Fruit fly (Drosophila melanogaster): ENCODE measurements around the gene wb.

Gene wb

dm6 chr2L:14351441-14352127 lies 88.8 kb downstream of the wb start, which contains the start of gene CG43052:
Gene CG43052, plus strand, starts transcription at chr2L:14352077.
- TF ChIP-seq D1 (tag; optimal IDR thresholded peaks at IDR 0.05) (no peak), Pif1B (GFP tag; optimal IDR thresholded peaks at IDR 0.05) (no peak), CG8301 (tag; optimal IDR thresholded peaks at IDR 0.05) (no peak), gl (tag; optimal IDR thresholded peaks at IDR 0.05) (no peak), rn (GFP tag; IDR thresholded peaks at IDR 0.05) (no peak), CG8159 (tag; optimal IDR thresholded peaks at IDR 0.05) (no peak), CG32121 (GFP tag; IDR thresholded peaks at IDR 0.05) (no peak), CG4496 (GFP tag; IDR thresholded peaks at IDR 0.05) (no peak), EcR (GFP tag; optimal IDR thresholded peaks at IDR 0.05) (no peak), Pif1A (GFP tag; optimal IDR thresholded peaks at IDR 0.05) (no peak), CG17806 (tag; optimal IDR thresholded peaks at IDR 0.05) (no peak), CG15710 (tag; optimal IDR thresholded peaks at IDR 0.05) (no peak), CG34367 (tag; optimal IDR thresholded peaks at IDR 0.05) (no peak), CG10348 (GFP tag; IDR thresholded peaks at IDR 0.05) (no peak), CG12605 (GFP tag; IDR thresholded peaks at IDR 0.05) (no peak), Ets98B (GFP tag; IDR thresholded peaks at IDR 0.05) (no peak), Snoo (tag; optimal IDR thresholded peaks at IDR 0.05) (no peak), CG13204 (GFP tag; optimal IDR thresholded peaks at IDR 0.05) (no peak), fd96Ca (GFP tag; IDR thresholded peaks at IDR 0.05) (no peak)

- peak; percentile 85 for TF ChIP-seq CG12605 (GFP tag; IDR thresholded peaks at IDR 0.05)
- peak; percentile 74 for TF ChIP-seq D1 (tag; optimal IDR thresholded peaks at IDR 0.05)
- TF ChIP-seq gl (tag; optimal IDR thresholded peaks at IDR 0.05), result peak; percentile 35
- TF ChIP-seq CG9948 (tag; optimal IDR thresholded peaks at IDR 0.05), result peak; percentile 64
- TF ChIP-seq Snoo (tag; optimal IDR thresholded peaks at IDR 0.05), result peak; percentile 58
- TF ChIP-seq Pif1A (GFP tag; optimal IDR thresholded peaks at IDR 0.05), result no peak
- TF ChIP-seq rn (GFP tag; IDR thresholded peaks at IDR 0.05), result peak; percentile 55; the same call in 1 of the 2 replicates
- TF ChIP-seq CG8159 (tag; optimal IDR thresholded peaks at IDR 0.05), result peak; percentile 67
- peak; percentile 90 for TF ChIP-seq CG32121 (GFP tag; IDR thresholded peaks at IDR 0.05)
- peak; percentile 79 for TF ChIP-seq CG8301 (tag; optimal IDR thresholded peaks at IDR 0.05)
- peak; percentile 76 for TF ChIP-seq CG17806 (tag; optimal IDR thresholded peaks at IDR 0.05)
- TF ChIP-seq CG34367 (tag; optimal IDR thresholded peaks at IDR 0.05), result peak; percentile 57
- TF ChIP-seq Ets98B (GFP tag; IDR thresholded peaks at IDR 0.05), result peak; percentile 85
- peak; percentile 79 for TF ChIP-seq CG15710 (tag; optimal IDR thresholded peaks at IDR 0.05)
- peak; percentile 92 for TF ChIP-seq CG4496 (GFP tag; IDR thresholded peaks at IDR 0.05)
- TF ChIP-seq fd96Ca (GFP tag; IDR thresholded peaks at IDR 0.05), result peak; percentile 83
- peak; percentile 34 for TF ChIP-seq CG13204 (GFP tag; optimal IDR thresholded peaks at IDR 0.05)
- peak; percentile 47; the same call in 1 of the 2 replicates for TF ChIP-seq CG10348 (GFP tag; IDR thresholded peaks at IDR 0.05)
- TF ChIP-seq CG14655 (GFP tag; optimal IDR thresholded peaks at IDR 0.05), result peak; percentile 81
- TF ChIP-seq EcR (GFP tag; optimal IDR thresholded peaks at IDR 0.05), result peak; percentile 19
- TF ChIP-seq Pif1B (GFP tag; optimal IDR thresholded peaks at IDR 0.05), result peak; percentile 72
Observed at dm6 chr2L:14355033-14355851, 92.4 kb downstream of the wb start, which contains the start of gene Rab14. Gene Rab14, plus strand, starts transcription at chr2L:14355145.

DNA sequence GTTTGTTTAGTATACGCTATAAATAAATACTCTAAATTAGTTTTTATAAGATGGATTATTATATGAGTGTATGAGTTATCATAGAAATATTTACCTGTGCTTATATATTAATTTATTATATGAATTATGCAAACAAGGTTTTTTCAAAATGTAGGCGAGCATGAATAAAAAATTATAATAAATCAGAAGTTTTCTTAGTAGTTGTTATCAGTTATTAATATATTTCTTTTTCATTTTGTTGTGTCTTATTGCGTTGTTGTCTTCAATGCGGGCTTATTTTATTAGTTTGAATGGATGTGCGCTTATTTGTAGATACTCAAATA lies 93.0 kb downstream of the wb start:
- TF ChIP-seq D1 (tag; optimal IDR thresholded peaks at IDR 0.05), result no peak
- no peak for TF ChIP-seq Ets98B (GFP tag; IDR thresholded peaks at IDR 0.05)
- no peak for TF ChIP-seq CG4496 (GFP tag; IDR thresholded peaks at IDR 0.05)
- TF ChIP-seq CG15710 (tag; optimal IDR thresholded peaks at IDR 0.05), result no peak
- TF ChIP-seq Pif1B (GFP tag; optimal IDR thresholded peaks at IDR 0.05), result no peak
- no peak for TF ChIP-seq CG12605 (GFP tag; IDR thresholded peaks at IDR 0.05)
- peak; percentile 43 for TF ChIP-seq CG14655 (GFP tag; optimal IDR thresholded peaks at IDR 0.05)
- TF ChIP-seq CG32121 (GFP tag; IDR thresholded peaks at IDR 0.05), result no peak
- TF ChIP-seq rn (GFP tag; IDR thresholded peaks at IDR 0.05), result no peak
- TF ChIP-seq gl (tag; optimal IDR thresholded peaks at IDR 0.05), result no peak
- TF ChIP-seq CG8159 (tag; optimal IDR thresholded peaks at IDR 0.05), result peak; percentile 4
- no peak for TF ChIP-seq EcR (GFP tag; optimal IDR thresholded peaks at IDR 0.05)
- TF ChIP-seq CG8301 (tag; optimal IDR thresholded peaks at IDR 0.05), result no peak

- TF ChIP-seq CG12605 (GFP tag; IDR thresholded peaks at IDR 0.05), result no peak
- no peak for TF ChIP-seq CG4496 (GFP tag; IDR thresholded peaks at IDR 0.05)
- TF ChIP-seq Pif1A (GFP tag; optimal IDR thresholded peaks at IDR 0.05), result no peak
- no peak for TF ChIP-seq CG13204 (GFP tag; optimal IDR thresholded peaks at IDR 0.05)
- no peak for TF ChIP-seq gl (tag; optimal IDR thresholded peaks at IDR 0.05)
- TF ChIP-seq CG32121 (GFP tag; IDR thresholded peaks at IDR 0.05), result no peak
- TF ChIP-seq CG10348 (GFP tag; IDR thresholded peaks at IDR 0.05), result no peak
- TF ChIP-seq Pif1B (GFP tag; optimal IDR thresholded peaks at IDR 0.05), result no peak
- TF ChIP-seq CG14655 (GFP tag; optimal IDR thresholded peaks at IDR 0.05), result no peak
Observed at dm6 chr2L:14356279-14356678, 93.5 kb downstream of the wb start.

dm6 chr2L:14356793-14357372 lies 94.1 kb downstream of the wb start:
- TF ChIP-seq CG34367 (tag; optimal IDR thresholded peaks at IDR 0.05) (no peak), rn (GFP tag; IDR thresholded peaks at IDR 0.05) (no peak), CG10348 (GFP tag; IDR thresholded peaks at IDR 0.05) (no peak), CG14655 (GFP tag; optimal IDR thresholded peaks at IDR 0.05) (no peak), gl (tag; optimal IDR thresholded peaks at IDR 0.05) (no peak), CG8301 (tag; optimal IDR thresholded peaks at IDR 0.05) (no peak), Ets98B (GFP tag; IDR thresholded peaks at IDR 0.05) (no peak), CG8159 (tag; optimal IDR thresholded peaks at IDR 0.05) (no peak), Snoo (tag; optimal IDR thresholded peaks at IDR 0.05) (no peak), CG17806 (tag; optimal IDR thresholded peaks at IDR 0.05) (no peak), fd96Ca (GFP tag; IDR thresholded peaks at IDR 0.05) (no peak), Pif1B (GFP tag; optimal IDR thresholded peaks at IDR 0.05) (no peak), D1 (tag; optimal IDR thresholded peaks at IDR 0.05) (no peak), Pif1A (GFP tag; optimal IDR thresholded peaks at IDR 0.05) (no peak), CG12605 (GFP tag; IDR thresholded peaks at IDR 0.05) (no peak)
